Fruit fly (Drosophila melanogaster): ENCODE results near the gene PGRP-SB2.

The PGRP-SB2 gene

dm6 chr3L:16710258-16711020, 15.9 kb upstream of the PGRP-SB2 start:
- TF ChIP-seq pho (GFP tag; optimal IDR thresholded peaks at IDR 0.05) (no peak), slbo (GFP tag; IDR thresholded peaks at IDR 0.05) (peak; percentile 51), CG11456 (GFP tag; IDR thresholded peaks at IDR 0.05) (peak; percentile 78; the same call in 1 of the 3 replicates), Bgb (GFP tag; IDR thresholded peaks at IDR 0.05; ENCODE audit: partially characterized antibody) (no peak), Jarid2 (GFP tag; optimal IDR thresholded peaks at IDR 0.05) (peak; percentile 13), CG32772 (GFP tag; IDR thresholded peaks at IDR 0.05) (no peak), p53 (GFP tag; optimal IDR thresholded peaks at IDR 0.05) (no peak), CG8478 (optimal IDR thresholded peaks at IDR 0.05) (no peak), nerfin-2 (GFP tag; IDR thresholded peaks at IDR 0.05; ENCODE audit: partially characterized antibody) (no peak), CG3281 (GFP tag; optimal IDR thresholded peaks at IDR 0.05) (peak; percentile 59), CG15011 (GFP tag; optimal IDR thresholded peaks at IDR 0.05) (no peak), dpn (GFP tag; optimal IDR thresholded peaks at IDR 0.05) (peak in 1 of 2 experiments; percentile 24), pfk (GFP tag; optimal IDR thresholded peaks at IDR 0.05) (no peak), CG6175 (GFP tag; IDR thresholded peaks at IDR 0.05) (no peak), Dll (GFP tag; IDR thresholded peaks at IDR 0.05; ENCODE audit: partially characterized antibody) (no peak), CG32767 (GFP tag; IDR thresholded peaks at IDR 0.05) (no peak), CG17568 (GFP tag; optimal IDR thresholded peaks at IDR 0.05) (no peak), Mrtf (GFP tag; IDR thresholded peaks at IDR 0.05) (no peak), cg (GFP tag; optimal IDR thresholded peaks at IDR 0.05) (no peak), kah (GFP tag; optimal IDR thresholded peaks at IDR 0.05) (no peak), CG9609 (GFP tag; optimal IDR thresholded peaks at IDR 0.05) (no peak), Scr (GFP tag; IDR thresholded peaks at IDR 0.05; ENCODE audit: partially characterized antibody) (no peak), grau (tag; optimal IDR thresholded peaks at IDR 0.05) (peak; percentile 42), sd (tag; optimal IDR thresholded peaks at IDR 0.05) (no peak), CG14860 (GFP tag; IDR thresholded peaks at IDR 0.05; ENCODE audit: partially characterized antibody) (no peak), Vsx1 (GFP tag; optimal IDR thresholded peaks at IDR 0.05) (peak; percentile 60), scrt (GFP tag; optimal IDR thresholded peaks at IDR 0.05) (no peak), mld (GFP tag; IDR thresholded peaks at IDR 0.05; ENCODE audit: partially characterized antibody) (no peak), YL-1 (GFP tag; optimal IDR thresholded peaks at IDR 0.05) (no peak), crp (GFP tag; optimal IDR thresholded peaks at IDR 0.05) (no peak), NK7.1 (GFP tag; optimal IDR thresholded peaks at IDR 0.05) (no peak), CG30020 (tag; optimal IDR thresholded peaks at IDR 0.05) (no peak), B-H2 (GFP tag; optimal IDR thresholded peaks at IDR 0.05) (no peak), CG8359 (GFP tag; optimal IDR thresholded peaks at IDR 0.05; ENCODE audit: borderline replicate concordance) (no peak), ap (GFP tag; IDR thresholded peaks at IDR 0.05) (no peak), Dbx (GFP tag; IDR thresholded peaks at IDR 0.05) (peak; percentile 75; the same call in 2 of the 3 replicates), jing (GFP tag; optimal IDR thresholded peaks at IDR 0.05) (no peak), CG6791 (GFP tag; IDR thresholded peaks at IDR 0.05; ENCODE audit: partially characterized antibody) (no peak), CG15073 (GFP tag; optimal IDR thresholded peaks at IDR 0.05) (no peak), Ets97D (GFP tag; optimal IDR thresholded peaks at IDR 0.05) (no peak), CG9797 (GFP tag; optimal IDR thresholded peaks at IDR 0.05) (no peak), Dad (GFP tag; optimal IDR thresholded peaks at IDR 0.05) (no peak), mirr (GFP tag; optimal IDR thresholded peaks at IDR 0.05) (no peak), CG6813 (GFP tag; optimal IDR thresholded peaks at IDR 0.05) (peak; percentile 25), al (GFP tag; IDR thresholded peaks at IDR 0.05) (0 out of 2 replicates have a peak, but pooled peaks have one; percentile 41), CG10431 (GFP tag; optimal IDR thresholded peaks at IDR 0.05) (no peak), Hr39 (optimal IDR thresholded peaks at IDR 0.05) (no peak), Nf-YB (GFP tag; optimal IDR thresholded peaks at IDR 0.05) (no peak), croc (GFP tag; conservative IDR thresholded peaks at IDR 0.05) (no peak)
